Fruit fly (Drosophila melanogaster): ENCODE results near the gene capt.
A peak's percentile ranks its signal among the peaks of the same experiment; 100 is the strongest.

Gene capt

dm6 chr2L:1185642-1186497 lies 27.8 kb upstream of the capt start, which contains the start of gene CG5001 (continued):
- TF ChIP-seq Usf (GFP tag; optimal IDR thresholded peaks at IDR 0.05) (peak; percentile 30), ftz-f1 (GFP tag; optimal IDR thresholded peaks at IDR 0.05) (peak; percentile 40), sisA (GFP tag; IDR thresholded peaks at IDR 0.05) (peak; percentile 84), ap (GFP tag; IDR thresholded peaks at IDR 0.05) (peak; percentile 57), Atf3 (GFP tag; optimal IDR thresholded peaks at IDR 0.05) (peak; percentile 28), emc (GFP tag; optimal IDR thresholded peaks at IDR 0.05) (peak; percentile 51), CG2678 (tag; optimal IDR thresholded peaks at IDR 0.05) (peak; percentile 92), MESR4 (GFP tag; optimal IDR thresholded peaks at IDR 0.05) (no peak), CG34422 (GFP tag; IDR thresholded peaks at IDR 0.05) (peak; percentile 83), CG18599 (GFP tag; optimal IDR thresholded peaks at IDR 0.05) (peak; percentile 90), CrebB (tag; optimal IDR thresholded peaks at IDR 0.05) (peak; percentile 69), fd96Cb (tag; optimal IDR thresholded peaks at IDR 0.05) (peak; percentile 78), CG16779 (GFP tag; IDR thresholded peaks at IDR 0.05) (peak; percentile 59; the same call in 1 of the 2 replicates), pfk (GFP tag; optimal IDR thresholded peaks at IDR 0.05) (no peak), trem (tag; optimal IDR thresholded peaks at IDR 0.05) (peak; percentile 79), prd (optimal IDR thresholded peaks at IDR 0.05) (no peak), prd (GFP tag; IDR thresholded peaks at IDR 0.05) (peak; percentile 86), Hr39 (optimal IDR thresholded peaks at IDR 0.05) (no peak), sob (GFP tag; IDR thresholded peaks at IDR 0.05) (peak; percentile 88), az2 (GFP tag; optimal IDR thresholded peaks at IDR 0.05) (peak; percentile 85), MBD-R2 (GFP tag; IDR thresholded peaks at IDR 0.05) (peak; percentile 69), fu2 (GFP tag; optimal IDR thresholded peaks at IDR 0.05) (peak; percentile 33), h (optimal IDR thresholded peaks at IDR 0.05) (no peak), Tbp (GFP tag; optimal IDR thresholded peaks at IDR 0.05) (no peak), CG1529 (GFP tag; optimal IDR thresholded peaks at IDR 0.05) (no peak), Dbx (GFP tag; IDR thresholded peaks at IDR 0.05) (peak; percentile 86), CG10274 (GFP tag; optimal IDR thresholded peaks at IDR 0.05) (peak; percentile 17), PHDP (tag; optimal IDR thresholded peaks at IDR 0.05) (peak; percentile 94), CG11085 (GFP tag; IDR thresholded peaks at IDR 0.05) (peak; percentile 59; the same call in 1 of the 2 replicates), Hmx (GFP tag; optimal IDR thresholded peaks at IDR 0.05) (peak; percentile 26), slp2 (GFP tag; optimal IDR thresholded peaks at IDR 0.05) (peak; percentile 47), Gug (GFP tag; IDR thresholded peaks at IDR 0.05) (peak; percentile 76; the same call in 3 of the 4 replicates), CG17912 (GFP tag; optimal IDR thresholded peaks at IDR 0.05) (no peak), zen2 (GFP tag; IDR thresholded peaks at IDR 0.05; ENCODE audit: partially characterized antibody) (no peak), Abd-B (GFP tag; optimal IDR thresholded peaks at IDR 0.05) (peak; percentile 58), esg (GFP tag; conservative IDR thresholded peaks at IDR 0.05) (peak; percentile 74), CG12659 (GFP tag; optimal IDR thresholded peaks at IDR 0.05) (peak; percentile 81), wek (GFP tag; optimal IDR thresholded peaks at IDR 0.05) (no peak), CG11560 (tag; IDR thresholded peaks at IDR 0.05) (peak; percentile 55; the same call in 2 of the 3 replicates), CG13894 (tag; optimal IDR thresholded peaks at IDR 0.05) (peak; percentile 86), Adf1 (GFP tag; IDR thresholded peaks at IDR 0.05) (peak; percentile 61), CG30403 (GFP tag; optimal IDR thresholded peaks at IDR 0.05) (peak; percentile 88), rib (GFP tag; IDR thresholded peaks at IDR 0.05) (peak; percentile 62), Lim3 (GFP tag; IDR thresholded peaks at IDR 0.05) (no peak), CG17385 (GFP tag; optimal IDR thresholded peaks at IDR 0.05) (peak; percentile 77), dysf (GFP tag; IDR thresholded peaks at IDR 0.05) (peak; percentile 91), NFAT (GFP tag; IDR thresholded peaks at IDR 0.05) (peak; percentile 90), kni (GFP tag; optimal IDR thresholded peaks at IDR 0.05) (peak; percentile 54), BtbVII (GFP tag; optimal IDR thresholded peaks at IDR 0.05) (peak; percentile 83), CG11093 (GFP tag; IDR thresholded peaks at IDR 0.05) (peak; percentile 55; the same call in 2 of the 3 replicates), gsb (GFP tag; IDR thresholded peaks at IDR 0.05) (peak; percentile 72)
